Worm (Caenorhabditis elegans) whole organism, midembryonic: ENCODE data around the gene scl-21.

Experiments used
- T22C8.4 ChIP-seq: fragments of 200-800 bp; sonication (Bioruptor generic); IDR thresholded peaks from 2 replicates; pipeline ENCODE4 v1.3.6; 2022; ENCODE audit warnings: missing genetic modification characterization, missing compliant biosample characterization
- cog-1 ChIP-seq: sonication (generic microtip); optimal IDR thresholded peaks from 2 replicates; lab custom pipeline; 2016; ENCODE audit warnings: missing genetic modification characterization, missing compliant biosample characterization
- flt-1 ChIP-seq: fragments of 200-800 bp; sonication (Bioruptor generic); IDR thresholded peaks from 2 replicates; pipeline ENCODE4 v1.3.6; 2022; ENCODE audit warnings: missing genetic modification characterization, missing compliant biosample characterization
- klf-2 ChIP-seq: fragments of 200-800 bp; sonication (Bioruptor generic); conservative IDR thresholded peaks from 2 replicates; pipeline ENCODE4 v1.3.6; 2022; ENCODE audit warnings: missing genetic modification reagents, missing genetic modification characterization, missing compliant biosample characterization
- ref-1 ChIP-seq: fragments of 200-800 bp; sonication (Bioruptor generic); conservative IDR thresholded peaks from 2 replicates; pipeline ENCODE4 v1.3.6; 2022; ENCODE audit warnings: missing genetic modification reagents, missing genetic modification characterization, missing compliant biosample characterization
- ztf-23 ChIP-seq: fragments of 200-800 bp; sonication (Bioruptor generic); IDR thresholded peaks from 2 replicates; pipeline ENCODE4 v1.3.6; 2022; ENCODE audit warnings: missing genetic modification reagents, missing genetic modification characterization, missing compliant biosample characterization
- ztf-29 ChIP-seq: fragments of 200-800 bp; sonication (Bioruptor generic); IDR thresholded peaks from 2 replicates; pipeline ENCODE4 v1.3.6; 2022; ENCODE audit warnings: missing genetic modification reagents, missing genetic modification characterization, missing compliant biosample characterization

DNA sequence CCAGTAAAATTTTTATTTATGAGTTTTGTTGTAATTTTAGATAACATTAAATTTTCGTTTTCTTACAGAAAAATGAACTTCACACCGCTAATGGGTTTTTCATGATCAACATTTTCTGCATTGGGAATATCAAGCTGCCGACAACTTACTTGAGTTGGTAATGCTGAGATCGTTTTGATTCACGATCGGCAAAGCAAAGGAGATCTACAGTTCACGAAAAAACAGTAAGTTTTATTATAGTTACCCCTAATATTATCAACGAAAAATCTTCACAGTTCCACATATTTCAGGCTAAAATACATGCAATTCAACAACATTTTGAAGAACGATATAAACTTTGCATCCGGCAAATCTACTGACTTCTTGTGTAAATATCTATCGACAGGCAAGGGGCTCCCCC, 13.0 kb downstream of the scl-21 start, which contains the start of gene Y43F8B.22:
- no peak for TF ChIP-seq klf-2 (GFP tag; lab: Robert Waterston, UW)
- no peak for TF ChIP-seq flt-1 (GFP tag; lab: Robert Waterston, UW)
- no peak for TF ChIP-seq ref-1 (GFP tag; lab: Robert Waterston, UW)
- TF ChIP-seq cog-1 (tag; lab: Kevin White, UChicago), result no peak
- TF ChIP-seq T22C8.4 (GFP tag; lab: Robert Waterston, UW), result no peak
- no peak for TF ChIP-seq ztf-23 (GFP tag; lab: Robert Waterston, UW)
- no peak for TF ChIP-seq ztf-29 (GFP tag; lab: Robert Waterston, UW)
